Fruit fly (Drosophila melanogaster): ENCODE results near the gene CG15406.

The CG15406 gene

DNA sequence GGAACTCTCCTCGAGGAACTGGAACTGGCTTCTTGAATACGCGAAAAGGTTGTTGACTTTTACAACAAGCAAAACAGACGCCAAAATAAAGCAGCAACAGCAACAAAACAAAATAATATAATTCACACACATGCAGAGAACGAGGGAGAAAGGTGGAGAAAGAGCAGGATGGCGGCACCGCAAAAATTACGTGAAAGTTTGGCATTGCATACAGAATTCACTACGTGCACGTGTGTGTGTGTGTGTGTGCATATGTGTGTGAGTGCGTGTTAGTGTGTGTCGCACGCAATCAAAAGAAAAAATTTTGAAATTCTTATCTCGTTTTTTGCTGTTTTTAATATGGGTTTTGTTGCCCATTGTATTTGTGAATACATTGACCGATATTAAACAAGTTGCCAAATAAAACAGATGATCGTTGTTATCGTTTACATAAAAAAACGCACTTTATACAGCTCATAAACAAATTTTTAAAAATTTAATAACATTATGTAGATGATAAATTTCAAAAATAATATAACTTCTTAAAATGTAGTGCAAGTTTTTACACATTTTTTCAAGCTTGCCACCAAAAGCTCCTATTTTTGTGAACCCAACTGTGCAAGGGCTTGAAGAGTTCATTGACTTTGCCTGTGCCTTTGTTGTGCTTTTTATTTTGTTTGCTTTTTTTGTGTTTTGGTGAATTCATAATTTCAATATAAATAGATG, 32.4 kb downstream of the CG15406 start:
- TF ChIP-seq EcR (GFP tag; optimal IDR thresholded peaks at IDR 0.05), result peak; percentile 52
- TF ChIP-seq CG10348 (GFP tag; IDR thresholded peaks at IDR 0.05), result no peak
- no peak for TF ChIP-seq rn (GFP tag; IDR thresholded peaks at IDR 0.05)
- TF ChIP-seq CG17806 (tag; optimal IDR thresholded peaks at IDR 0.05), result peak; percentile 33
- TF ChIP-seq CG8301 (tag; optimal IDR thresholded peaks at IDR 0.05), result no peak
- TF ChIP-seq CG9948 (tag; optimal IDR thresholded peaks at IDR 0.05), result peak; percentile 17
- no peak for TF ChIP-seq Pif1A (GFP tag; optimal IDR thresholded peaks at IDR 0.05)
- TF ChIP-seq CG15710 (tag; optimal IDR thresholded peaks at IDR 0.05), result peak; percentile 7
- TF ChIP-seq CG12605 (GFP tag; IDR thresholded peaks at IDR 0.05), result no peak
- no peak for TF ChIP-seq D1 (tag; optimal IDR thresholded peaks at IDR 0.05)
- no peak for TF ChIP-seq CG32121 (GFP tag; IDR thresholded peaks at IDR 0.05)
- TF ChIP-seq CG4496 (GFP tag; IDR thresholded peaks at IDR 0.05), result no peak
- TF ChIP-seq Ets98B (GFP tag; IDR thresholded peaks at IDR 0.05), result no peak
- TF ChIP-seq Snoo (tag; optimal IDR thresholded peaks at IDR 0.05), result peak; percentile 87
- TF ChIP-seq CG14655 (GFP tag; optimal IDR thresholded peaks at IDR 0.05), result peak; percentile 2
- no peak for TF ChIP-seq CG34367 (tag; optimal IDR thresholded peaks at IDR 0.05)
- no peak for TF ChIP-seq CG8159 (tag; optimal IDR thresholded peaks at IDR 0.05)

DNA sequence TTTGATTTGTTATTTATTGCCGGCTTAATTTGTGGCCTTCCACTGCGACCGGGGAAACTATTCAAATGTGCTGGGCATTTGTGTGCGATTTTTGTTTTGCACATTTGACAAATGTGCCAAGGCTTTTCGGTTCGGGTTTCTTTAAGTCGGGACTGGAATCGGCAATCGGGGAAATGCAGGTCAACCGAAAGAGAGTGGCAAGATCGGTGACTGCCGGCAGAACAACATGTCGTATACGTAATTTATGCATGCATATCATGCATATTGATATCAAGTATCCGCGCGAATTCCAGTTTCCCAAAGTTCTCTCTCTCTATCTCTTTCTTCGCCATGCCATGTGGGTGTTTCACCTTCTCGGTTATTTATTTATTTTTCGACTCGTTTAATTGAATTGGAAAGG, 33.3 kb downstream of the CG15406 start:
- no peak for TF ChIP-seq Pif1A (GFP tag; optimal IDR thresholded peaks at IDR 0.05)
- TF ChIP-seq CG8301 (tag; optimal IDR thresholded peaks at IDR 0.05), result no peak
- TF ChIP-seq CG15710 (tag; optimal IDR thresholded peaks at IDR 0.05), result no peak
- no peak for TF ChIP-seq CG8159 (tag; optimal IDR thresholded peaks at IDR 0.05)
- TF ChIP-seq CG17806 (tag; optimal IDR thresholded peaks at IDR 0.05), result no peak
- no peak for TF ChIP-seq Snoo (tag; optimal IDR thresholded peaks at IDR 0.05)
- TF ChIP-seq EcR (GFP tag; optimal IDR thresholded peaks at IDR 0.05), result no peak
- no peak for TF ChIP-seq CG32121 (GFP tag; IDR thresholded peaks at IDR 0.05)
- no peak for TF ChIP-seq CG14655 (GFP tag; optimal IDR thresholded peaks at IDR 0.05)
- TF ChIP-seq rn (GFP tag; IDR thresholded peaks at IDR 0.05), result no peak
- TF ChIP-seq CG9948 (tag; optimal IDR thresholded peaks at IDR 0.05), result no peak
- no peak for TF ChIP-seq Pif1B (GFP tag; optimal IDR thresholded peaks at IDR 0.05)
- no peak for TF ChIP-seq CG4496 (GFP tag; IDR thresholded peaks at IDR 0.05)
- TF ChIP-seq D1 (tag; optimal IDR thresholded peaks at IDR 0.05), result no peak

DNA sequence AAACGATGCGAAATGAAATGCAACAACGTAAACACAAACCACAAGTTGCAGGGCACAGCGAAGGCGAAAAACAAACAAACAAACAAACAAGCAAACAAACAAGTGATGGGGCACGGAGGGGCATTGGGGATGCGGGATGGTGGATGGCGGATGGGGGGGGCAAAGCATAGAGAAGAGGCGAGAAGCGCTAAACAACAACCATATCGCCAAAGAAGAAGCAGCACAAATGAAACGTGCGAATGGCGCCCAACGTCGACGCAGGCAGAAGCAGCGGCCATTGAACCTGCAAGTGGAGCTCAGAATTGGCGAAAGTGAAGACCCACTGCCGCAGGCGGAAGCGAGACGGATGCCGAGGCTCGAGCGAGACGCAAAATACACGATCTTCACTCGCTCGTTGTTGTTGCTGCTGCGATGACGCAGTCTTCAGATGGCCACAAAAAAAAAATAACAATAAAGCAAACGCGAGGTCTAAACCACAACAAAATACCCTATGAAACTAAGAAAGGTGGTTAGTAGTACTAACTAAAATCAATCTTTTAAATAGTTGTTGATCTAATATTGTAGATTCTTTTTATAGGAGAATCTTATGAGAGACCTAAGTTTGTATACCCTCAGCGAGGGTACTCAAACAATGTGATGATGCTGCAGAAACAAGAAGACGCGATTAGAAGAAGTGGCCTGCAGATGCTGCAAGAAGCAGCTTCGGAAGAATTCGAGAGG, 36.9 kb downstream of the CG15406 start:
- TF ChIP-seq CG34367 (tag; optimal IDR thresholded peaks at IDR 0.05) (peak; percentile 72), CG4496 (GFP tag; IDR thresholded peaks at IDR 0.05) (peak; percentile 87), CG15710 (tag; optimal IDR thresholded peaks at IDR 0.05) (peak; percentile 48), rn (GFP tag; IDR thresholded peaks at IDR 0.05) (peak; percentile 76), CG10348 (GFP tag; IDR thresholded peaks at IDR 0.05) (no peak), CG9948 (tag; optimal IDR thresholded peaks at IDR 0.05) (peak; percentile 85), D1 (tag; optimal IDR thresholded peaks at IDR 0.05) (no peak), Snoo (tag; optimal IDR thresholded peaks at IDR 0.05) (peak; percentile 78), CG14655 (GFP tag; optimal IDR thresholded peaks at IDR 0.05) (peak; percentile 89), fd96Ca (GFP tag; IDR thresholded peaks at IDR 0.05) (peak; percentile 83), CG17806 (tag; optimal IDR thresholded peaks at IDR 0.05) (peak; percentile 83), Pif1B (GFP tag; optimal IDR thresholded peaks at IDR 0.05) (peak; percentile 83), EcR (GFP tag; optimal IDR thresholded peaks at IDR 0.05) (peak; percentile 99), CG13204 (GFP tag; optimal IDR thresholded peaks at IDR 0.05) (peak; percentile 63), gl (tag; optimal IDR thresholded peaks at IDR 0.05) (peak; percentile 31), Ets98B (GFP tag; IDR thresholded peaks at IDR 0.05) (peak; percentile 83), CG32121 (GFP tag; IDR thresholded peaks at IDR 0.05) (peak; percentile 78), Pif1A (GFP tag; optimal IDR thresholded peaks at IDR 0.05) (peak; percentile 89), CG8301 (tag; optimal IDR thresholded peaks at IDR 0.05) (peak; percentile 86), CG12605 (GFP tag; IDR thresholded peaks at IDR 0.05) (peak; percentile 61), CG8159 (tag; optimal IDR thresholded peaks at IDR 0.05) (peak; percentile 74)

DNA sequence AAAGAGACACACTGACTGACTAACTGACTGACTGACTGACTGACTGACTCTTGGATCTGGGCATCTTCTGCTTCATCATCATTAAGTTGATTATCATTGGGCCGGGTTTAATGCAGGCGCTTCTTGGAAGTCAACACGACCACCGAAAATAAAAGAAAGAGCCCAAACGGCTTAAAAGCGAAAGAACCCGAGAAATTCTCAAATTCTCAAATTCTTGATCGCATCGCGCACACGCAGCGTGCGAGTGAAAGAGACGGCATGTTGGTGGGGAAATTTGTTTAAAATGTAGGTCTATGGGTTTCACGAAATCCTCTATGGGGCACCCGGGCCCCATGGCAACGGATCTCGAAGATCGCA, 37.4 kb downstream of the CG15406 start:
- TF ChIP-seq CG32121 (GFP tag; IDR thresholded peaks at IDR 0.05), result no peak
- TF ChIP-seq CG8301 (tag; optimal IDR thresholded peaks at IDR 0.05), result no peak
- TF ChIP-seq EcR (GFP tag; optimal IDR thresholded peaks at IDR 0.05), result no peak
- no peak for TF ChIP-seq Pif1A (GFP tag; optimal IDR thresholded peaks at IDR 0.05)
- no peak for TF ChIP-seq CG14655 (GFP tag; optimal IDR thresholded peaks at IDR 0.05)
- no peak for TF ChIP-seq CG13204 (GFP tag; optimal IDR thresholded peaks at IDR 0.05)
- TF ChIP-seq CG9948 (tag; optimal IDR thresholded peaks at IDR 0.05), result no peak
- TF ChIP-seq CG17806 (tag; optimal IDR thresholded peaks at IDR 0.05), result no peak
- no peak for TF ChIP-seq CG8159 (tag; optimal IDR thresholded peaks at IDR 0.05)
- no peak for TF ChIP-seq Pif1B (GFP tag; optimal IDR thresholded peaks at IDR 0.05)
- TF ChIP-seq CG4496 (GFP tag; IDR thresholded peaks at IDR 0.05), result no peak
- no peak for TF ChIP-seq CG34367 (tag; optimal IDR thresholded peaks at IDR 0.05)

DNA sequence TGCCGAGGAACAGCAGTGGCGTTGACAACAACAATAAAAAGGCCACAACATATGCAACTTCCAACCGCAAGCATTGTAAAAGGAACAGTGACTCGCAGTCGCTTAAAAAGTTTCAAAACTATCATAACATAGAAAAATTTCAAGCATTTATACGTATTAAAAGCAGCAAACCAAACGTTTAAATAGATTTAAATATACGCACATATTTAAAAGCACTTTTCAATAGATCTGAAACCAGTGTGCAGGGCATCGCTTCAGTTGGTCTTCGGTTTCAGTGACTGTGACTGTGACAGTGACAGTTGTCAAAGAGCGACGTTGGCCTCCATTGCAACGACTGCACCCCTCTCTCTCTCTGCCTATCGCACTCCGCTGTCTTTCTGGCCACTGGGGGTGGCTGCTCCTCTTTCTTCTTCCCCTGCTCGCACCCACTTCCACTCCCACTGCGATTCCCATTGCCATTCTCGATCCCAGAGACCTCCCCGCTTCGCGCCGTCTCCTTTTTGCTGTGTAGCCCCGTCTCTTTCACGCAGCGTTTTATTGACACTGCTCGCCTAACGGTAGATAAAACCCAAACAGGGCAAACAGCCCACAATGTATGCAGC, 39.2 kb downstream of the CG15406 start:
- peak; percentile 44; the same call in 1 of the 2 replicates for TF ChIP-seq CG10348 (GFP tag; IDR thresholded peaks at IDR 0.05)
- peak; percentile 95 for TF ChIP-seq Pif1A (GFP tag; optimal IDR thresholded peaks at IDR 0.05)
- TF ChIP-seq Snoo (tag; optimal IDR thresholded peaks at IDR 0.05), result peak; percentile 87
- peak; percentile 95 for TF ChIP-seq rn (GFP tag; IDR thresholded peaks at IDR 0.05)
- TF ChIP-seq CG12605 (GFP tag; IDR thresholded peaks at IDR 0.05), result peak; percentile 95
- peak; percentile 73 for TF ChIP-seq EcR (GFP tag; optimal IDR thresholded peaks at IDR 0.05)
- peak; percentile 94 for TF ChIP-seq Pif1B (GFP tag; optimal IDR thresholded peaks at IDR 0.05)
- TF ChIP-seq CG8159 (tag; optimal IDR thresholded peaks at IDR 0.05), result peak; percentile 93
- TF ChIP-seq Ets98B (GFP tag; IDR thresholded peaks at IDR 0.05), result peak; percentile 97
- TF ChIP-seq CG15710 (tag; optimal IDR thresholded peaks at IDR 0.05), result peak; percentile 96
- TF ChIP-seq fd96Ca (GFP tag; IDR thresholded peaks at IDR 0.05), result peak; percentile 97
- peak; percentile 93 for TF ChIP-seq CG17806 (tag; optimal IDR thresholded peaks at IDR 0.05)
- TF ChIP-seq CG13204 (GFP tag; optimal IDR thresholded peaks at IDR 0.05), result peak; percentile 64
- TF ChIP-seq CG14655 (GFP tag; optimal IDR thresholded peaks at IDR 0.05), result peak; percentile 90
- TF ChIP-seq CG32121 (GFP tag; IDR thresholded peaks at IDR 0.05), result peak; percentile 97
- TF ChIP-seq CG4496 (GFP tag; IDR thresholded peaks at IDR 0.05), result peak; percentile 99
- TF ChIP-seq CG34367 (tag; optimal IDR thresholded peaks at IDR 0.05), result peak; percentile 89
- TF ChIP-seq CG9948 (tag; optimal IDR thresholded peaks at IDR 0.05), result peak; percentile 92
- peak; percentile 88 for TF ChIP-seq CG8301 (tag; optimal IDR thresholded peaks at IDR 0.05)
- peak; percentile 79 for TF ChIP-seq D1 (tag; optimal IDR thresholded peaks at IDR 0.05)
- peak; percentile 83 for TF ChIP-seq gl (tag; optimal IDR thresholded peaks at IDR 0.05)

Data from whole organism, pupa.